Fruit fly (Drosophila melanogaster) whole organism, prepupa: ENCODE data around the gene CG12546.

Source experiments
- CG10631 ChIP-seq: fragments of 200-800 bp; sonication (Bioruptor generic); optimal IDR thresholded peaks from 2 replicates; lab custom pipeline; 2016; ENCODE audit warnings: missing biosample characterization, missing genetic modification characterization
- CG6854 ChIP-seq: fragments of 200-800 bp; sonication (Bioruptor generic); optimal IDR thresholded peaks from 2 replicates; lab custom pipeline; 2017; ENCODE audit warnings: missing biosample characterization, mild to moderate bottlenecking, missing genetic modification characterization
- CG9139 ChIP-seq: fragments of 200-800 bp; sonication (Bioruptor generic); optimal IDR thresholded peaks from 3 replicates; lab custom pipeline; 2017; ENCODE audit warnings: missing biosample characterization, mild to moderate bottlenecking, missing genetic modification characterization
- Eip93F ChIP-seq: fragments of 200-800 bp; sonication (Bioruptor generic); optimal IDR thresholded peaks from 2 replicates; lab custom pipeline; 2016; ENCODE audit warnings: missing biosample characterization, mild to moderate bottlenecking, missing genetic modification characterization
- Gug ChIP-seq: fragments of 200-800 bp; sonication (Bioruptor generic); IDR thresholded peaks from 2 replicates; pipeline ENCODE4 v1.3.6; 2022; ENCODE audit warnings: missing biosample characterization, missing genetic modification characterization
- Hr4 ChIP-seq: fragments of 200-800 bp; sonication (Bioruptor generic); optimal IDR thresholded peaks from 3 replicates; lab custom pipeline; 2016; ENCODE audit warnings: missing biosample characterization, missing genetic modification characterization
- OdsH ChIP-seq: fragments of 200-800 bp; sonication (Bioruptor generic); optimal IDR thresholded peaks from 3 replicates; lab custom pipeline; 2016; ENCODE audit warnings: missing biosample characterization, missing genetic modification characterization
- dsx ChIP-seq: fragments of 200-800 bp; optimal IDR thresholded peaks from 3 replicates; lab custom pipeline; 2019; ENCODE audit warnings: missing biosample characterization, mild to moderate bottlenecking, missing genetic modification characterization, moderate library complexity; ENCODE audit not compliant: poor library complexity, severe bottlenecking
- fd85E ChIP-seq: fragments of 200-800 bp; sonication (Bioruptor generic); optimal IDR thresholded peaks from 3 replicates; lab custom pipeline; 2016; ENCODE audit warnings: missing biosample characterization, missing genetic modification characterization

dm6 chr3L:22699133-22699532 is 5.5 kb upstream of the CG12546 start, which contains the start of gene CG45116:
- no peak for TF ChIP-seq Eip93F (GFP tag; lab: Kevin White, UChicago)
- no peak for TF ChIP-seq dsx
- no peak for TF ChIP-seq CG6854
- TF ChIP-seq Hr4 (GFP tag; lab: Kevin White, UChicago), result no peak
- no peak for TF ChIP-seq fd85E (GFP tag; lab: Kevin White, UChicago)
- TF ChIP-seq Gug (GFP tag; lab: Robert Waterston, UW), result no peak
- no peak for TF ChIP-seq OdsH (GFP tag; lab: Kevin White, UChicago)
- no peak for TF ChIP-seq CG10631 (GFP tag; lab: Kevin White, UChicago)
- no peak for TF ChIP-seq CG9139 (GFP tag; lab: Kevin White, UChicago)
